Worm (Caenorhabditis elegans): ENCODE measurements around the gene D2007.1.

The D2007.1 gene

DNA sequence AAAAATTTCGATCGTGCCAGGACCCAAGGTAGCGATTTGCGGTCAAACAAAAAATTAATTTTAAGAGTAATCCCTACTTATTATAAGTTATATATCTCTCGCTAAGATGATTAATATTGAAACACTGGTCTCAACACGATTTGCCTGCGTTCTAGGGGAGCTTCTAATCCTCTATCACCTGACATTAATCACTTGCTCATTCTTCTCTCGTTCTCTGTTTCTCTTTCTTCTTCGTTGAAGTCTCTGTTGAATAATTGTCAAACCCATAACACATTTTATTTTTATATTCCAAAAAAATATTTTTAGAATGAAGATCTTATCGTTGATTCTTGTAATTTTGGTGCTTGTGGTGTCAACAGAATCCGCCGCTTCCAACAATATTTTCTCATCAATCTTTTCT, at the start of gene D2007.1:
Gene D2007.1, plus strand, starts transcription at position 301 of the 400 bp plus-strand sequence.
- TF ChIP-seq him-1 (tag; optimal IDR thresholded peaks at IDR 0.05), result no peak
- no peak for TF ChIP-seq dao-5 (tag; optimal IDR thresholded peaks at IDR 0.05)
- no peak for TF ChIP-seq W03F9.2 (tag; optimal IDR thresholded peaks at IDR 0.05)

DNA sequence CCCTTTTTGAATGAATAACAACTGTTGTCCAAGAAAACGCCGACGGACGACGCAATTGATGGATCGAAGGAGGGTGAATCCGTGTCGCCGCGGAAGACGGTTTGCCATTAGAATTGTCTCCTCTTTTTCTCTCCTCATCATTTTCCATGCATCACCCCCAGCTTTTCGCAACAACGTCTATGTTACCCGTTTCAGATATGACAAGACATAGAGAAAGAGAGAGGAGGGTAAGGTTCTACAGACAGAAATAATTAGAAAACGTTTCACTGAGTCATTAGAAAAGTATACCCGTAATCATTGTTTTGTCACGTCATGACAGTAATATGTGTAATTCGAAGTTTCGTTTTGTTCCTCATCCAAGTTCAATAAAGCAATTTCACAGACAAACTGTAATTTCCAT, 49.5 kb upstream of the D2007.1 start:
- TF ChIP-seq dao-5 (tag; optimal IDR thresholded peaks at IDR 0.05) (no peak), W03F9.2 (tag; optimal IDR thresholded peaks at IDR 0.05) (no peak), him-1 (tag; optimal IDR thresholded peaks at IDR 0.05) (no peak)

DNA sequence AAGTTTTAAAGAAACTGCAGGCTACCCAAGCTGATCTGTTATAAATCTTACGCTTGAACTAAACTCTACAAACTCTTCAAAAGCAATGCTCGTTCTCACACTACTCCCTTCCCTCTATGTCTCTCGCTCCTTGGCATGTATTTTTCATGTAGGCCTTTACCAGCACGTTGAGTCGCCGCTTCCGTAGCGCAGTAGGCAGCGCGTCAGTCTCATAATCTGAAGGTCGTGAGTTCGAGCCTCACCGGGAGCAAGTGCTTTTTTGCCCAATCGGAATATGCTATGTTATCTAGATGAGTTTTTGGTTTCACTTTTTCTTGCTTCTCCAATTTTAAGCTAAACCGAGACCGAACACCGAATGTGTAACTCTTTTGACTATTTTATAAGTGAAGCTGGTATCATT, 48.8 kb upstream of the D2007.1 start:
- TF ChIP-seq W03F9.2 (tag; optimal IDR thresholded peaks at IDR 0.05) (no peak), dao-5 (tag; optimal IDR thresholded peaks at IDR 0.05) (peak; percentile 41), him-1 (tag; optimal IDR thresholded peaks at IDR 0.05) (peak; percentile 41)

DNA sequence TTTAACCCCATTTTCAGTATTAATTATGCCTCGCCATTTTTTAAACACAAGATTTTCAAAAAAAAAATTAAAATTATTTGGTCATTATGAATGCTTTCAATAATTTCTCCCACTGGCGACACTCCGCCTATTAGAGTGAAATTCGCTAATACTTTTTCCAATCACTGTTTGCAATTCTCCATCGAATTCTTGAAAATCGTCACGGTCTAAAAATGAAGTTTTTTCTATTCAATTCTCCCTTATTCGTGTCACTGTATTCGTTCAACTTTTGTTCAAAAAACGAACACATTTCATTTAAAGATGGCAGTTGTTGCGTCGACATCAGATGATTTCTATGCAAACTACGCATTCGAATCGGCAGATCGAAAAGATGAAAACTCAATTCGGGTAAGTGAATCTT, 46.8 kb upstream of the D2007.1 start, which contains the start of gene C14B9.3:
Gene C14B9.3, plus strand, starts transcription at position 301 of the 400 bp plus-strand sequence.
- no peak for TF ChIP-seq dao-5 (tag; optimal IDR thresholded peaks at IDR 0.05)
- TF ChIP-seq W03F9.2 (tag; optimal IDR thresholded peaks at IDR 0.05), result no peak
- no peak for TF ChIP-seq him-1 (tag; optimal IDR thresholded peaks at IDR 0.05)

DNA sequence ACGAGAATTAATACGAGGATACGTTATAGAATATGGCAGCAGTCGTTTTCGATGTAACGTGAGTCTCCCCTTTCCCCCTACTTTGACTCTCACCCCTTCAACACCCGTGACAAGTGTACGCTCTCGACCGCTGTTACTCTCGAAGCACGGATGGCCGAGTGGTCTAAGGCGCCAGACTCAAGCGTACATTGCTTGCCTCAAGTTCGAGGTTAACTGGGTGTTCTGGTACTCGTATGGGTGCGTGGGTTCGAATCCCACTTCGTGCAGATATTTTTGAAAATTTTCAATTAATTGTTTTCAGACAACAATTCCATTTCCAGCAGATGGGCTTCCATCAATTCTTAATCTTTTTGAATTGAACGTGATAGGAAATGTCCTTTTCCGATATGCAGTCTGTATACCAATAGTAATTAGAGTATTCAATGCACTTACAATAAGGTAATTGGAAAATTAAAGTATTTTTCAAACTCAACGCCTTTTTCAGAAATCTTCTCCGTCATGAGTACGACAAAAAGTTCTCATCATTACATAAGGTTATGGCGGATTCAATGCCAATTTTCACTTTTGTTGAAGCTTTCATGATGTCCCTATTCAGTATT, 45.7 kb upstream of the D2007.1 start:
- TF ChIP-seq W03F9.2 (tag; optimal IDR thresholded peaks at IDR 0.05) (no peak), him-1 (tag; optimal IDR thresholded peaks at IDR 0.05) (peak; percentile 73), dao-5 (tag; optimal IDR thresholded peaks at IDR 0.05) (peak; percentile 83)

DNA sequence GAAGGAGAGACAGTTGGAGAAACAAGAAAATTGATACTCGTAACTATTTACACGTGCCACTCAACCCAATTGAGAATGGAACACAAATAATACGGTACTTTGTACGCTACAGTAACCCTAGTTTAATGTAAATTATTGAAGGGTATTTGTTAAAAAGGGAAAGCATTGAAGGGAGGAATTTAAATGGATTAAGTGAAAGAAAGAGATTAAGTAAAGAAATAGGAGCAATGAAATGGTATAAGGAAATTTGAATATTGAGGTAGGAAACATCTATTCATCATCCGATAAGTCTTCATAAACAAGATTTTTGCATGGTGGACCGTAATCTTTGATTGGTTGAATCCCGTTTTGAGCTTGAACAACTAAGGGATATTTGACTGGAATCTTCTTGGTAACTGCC, 43.9 kb upstream of the D2007.1 start:
- TF ChIP-seq dao-5 (tag; optimal IDR thresholded peaks at IDR 0.05) (no peak), him-1 (tag; optimal IDR thresholded peaks at IDR 0.05) (no peak), W03F9.2 (tag; optimal IDR thresholded peaks at IDR 0.05) (no peak)

DNA sequence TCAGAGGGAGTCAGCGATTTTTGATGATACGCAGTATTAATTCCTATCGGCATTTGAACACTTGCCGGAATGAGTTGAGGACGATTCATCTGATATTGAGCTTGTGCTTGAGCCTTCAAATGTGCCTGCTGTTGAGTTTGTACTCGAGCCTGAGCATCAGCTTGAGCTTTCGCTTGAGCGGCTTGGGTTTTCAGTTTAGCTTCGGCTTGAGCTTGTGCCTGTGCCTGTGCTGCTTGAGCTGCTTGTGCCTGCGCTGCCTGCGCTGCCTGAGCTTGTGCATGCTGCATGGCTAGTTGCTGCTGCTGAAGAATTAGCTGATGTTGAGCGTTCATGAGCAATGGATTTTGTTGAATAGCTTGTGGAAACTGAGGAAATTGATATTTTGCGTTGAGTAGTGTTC, 39.4 kb upstream of the D2007.1 start:
- TF ChIP-seq W03F9.2 (tag; optimal IDR thresholded peaks at IDR 0.05) (no peak), him-1 (tag; optimal IDR thresholded peaks at IDR 0.05) (no peak), dao-5 (tag; optimal IDR thresholded peaks at IDR 0.05) (no peak)

DNA sequence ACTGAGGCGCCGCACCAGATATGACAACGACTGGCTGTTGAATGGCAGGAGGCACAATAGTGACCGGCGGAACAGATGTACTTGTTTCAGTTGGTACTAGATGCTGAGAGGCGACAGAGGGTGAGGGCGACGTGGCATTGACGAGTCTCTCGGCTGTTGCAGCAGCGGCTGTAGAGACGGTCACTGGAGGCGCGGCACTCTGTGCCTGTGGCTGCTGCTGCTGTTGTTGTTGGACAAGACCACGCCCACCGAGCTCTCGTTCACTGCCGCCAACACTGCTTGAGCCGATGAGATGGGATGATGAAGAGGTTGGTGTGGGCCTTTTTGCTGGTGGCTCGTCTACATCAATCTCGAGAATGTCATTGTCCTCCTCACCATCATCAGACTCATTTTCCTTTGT, 38.1 kb upstream of the D2007.1 start:
- TF ChIP-seq W03F9.2 (tag; optimal IDR thresholded peaks at IDR 0.05) (no peak), dao-5 (tag; optimal IDR thresholded peaks at IDR 0.05) (no peak), him-1 (tag; optimal IDR thresholded peaks at IDR 0.05) (no peak)

DNA sequence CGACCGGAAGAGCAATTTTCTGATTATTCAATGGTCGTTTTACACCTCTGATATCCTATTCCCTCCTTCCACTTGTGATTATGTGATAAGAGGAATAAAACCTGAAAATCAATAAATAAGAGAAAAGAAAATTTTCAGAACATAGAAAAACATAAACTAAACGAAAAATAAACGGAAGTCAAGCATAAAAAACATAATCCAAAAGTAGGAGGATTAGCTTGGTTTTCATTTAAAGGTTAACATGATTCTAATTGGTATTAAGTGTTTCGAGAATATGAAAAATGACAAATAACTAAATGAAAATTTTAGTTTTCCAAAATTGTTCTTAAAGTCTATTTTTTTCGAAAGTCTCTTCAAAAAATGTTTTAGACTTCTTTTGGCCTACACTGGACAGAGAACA, 34.1 kb upstream of the D2007.1 start, which contains the start of gene gei-8:
Gene gei-8, minus strand, starts transcription at position 101 of the 400 bp plus-strand sequence.
- TF ChIP-seq dao-5 (tag; optimal IDR thresholded peaks at IDR 0.05) (no peak), W03F9.2 (tag; optimal IDR thresholded peaks at IDR 0.05) (no peak), him-1 (tag; optimal IDR thresholded peaks at IDR 0.05) (no peak)

DNA sequence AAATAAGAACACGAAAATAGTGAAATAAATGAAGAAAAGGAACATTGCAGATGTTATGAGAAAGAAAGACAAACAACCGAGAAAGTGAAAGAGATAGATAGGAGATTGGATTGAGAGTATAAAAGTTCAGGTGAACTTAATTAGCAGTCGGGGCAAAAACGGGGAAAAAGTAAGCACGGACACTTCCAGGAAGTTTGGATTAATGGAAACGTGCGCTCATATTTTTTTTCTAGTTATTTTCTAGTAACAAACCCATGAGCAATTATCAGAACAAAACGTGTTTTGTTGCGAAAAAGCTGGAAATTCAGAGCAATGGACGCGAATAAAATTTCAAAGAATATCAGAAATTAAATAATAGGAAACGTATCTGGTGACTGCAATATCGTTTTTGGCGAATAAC, 33.3 kb upstream of the D2007.1 start:
- no peak for TF ChIP-seq dao-5 (tag; optimal IDR thresholded peaks at IDR 0.05)
- no peak for TF ChIP-seq W03F9.2 (tag; optimal IDR thresholded peaks at IDR 0.05)
- TF ChIP-seq him-1 (tag; optimal IDR thresholded peaks at IDR 0.05), result no peak

DNA sequence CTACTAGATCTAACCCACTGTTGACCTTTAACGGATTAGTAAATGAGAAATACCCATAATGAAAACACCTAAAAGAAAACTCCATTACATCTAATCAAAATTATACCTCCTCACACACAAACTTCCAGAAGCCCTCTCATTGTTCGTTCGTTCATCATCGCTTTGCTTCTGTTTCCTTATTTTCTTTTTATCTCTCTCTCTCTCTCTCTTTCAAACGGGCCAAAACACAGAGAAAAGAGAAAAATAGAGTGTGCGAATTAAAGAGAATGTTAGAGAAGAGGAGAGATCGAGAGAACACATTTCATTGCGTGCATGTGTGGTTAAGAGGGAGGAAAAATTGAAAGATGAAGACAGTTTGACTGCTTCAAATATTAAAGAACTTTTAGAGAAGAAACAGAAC, 30.9 kb upstream of the D2007.1 start:
- TF ChIP-seq dao-5 (tag; optimal IDR thresholded peaks at IDR 0.05) (no peak), him-1 (tag; optimal IDR thresholded peaks at IDR 0.05) (no peak), W03F9.2 (tag; optimal IDR thresholded peaks at IDR 0.05) (peak; percentile 14)

DNA sequence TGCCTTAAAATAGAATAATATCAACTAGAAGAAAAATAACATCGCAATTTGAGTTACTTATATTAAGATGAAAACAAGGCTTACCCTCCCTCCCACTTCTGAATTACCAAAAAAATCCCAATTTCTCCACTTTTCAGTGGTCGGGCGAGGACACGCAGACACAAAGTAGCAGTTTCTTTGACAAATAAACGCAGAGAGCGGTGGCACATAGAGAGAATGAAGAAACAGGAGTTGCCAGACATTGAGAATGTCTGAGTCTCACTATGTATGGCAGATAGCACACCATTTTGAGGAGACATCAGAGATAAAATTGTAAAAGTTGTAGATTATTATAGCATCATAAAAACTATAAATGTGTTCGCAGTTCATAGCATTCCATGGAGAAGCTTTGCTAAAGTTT, 30.0 kb upstream of the D2007.1 start:
- TF ChIP-seq him-1 (tag; optimal IDR thresholded peaks at IDR 0.05), result no peak
- TF ChIP-seq dao-5 (tag; optimal IDR thresholded peaks at IDR 0.05), result no peak
- peak; percentile 40 for TF ChIP-seq W03F9.2 (tag; optimal IDR thresholded peaks at IDR 0.05)

DNA sequence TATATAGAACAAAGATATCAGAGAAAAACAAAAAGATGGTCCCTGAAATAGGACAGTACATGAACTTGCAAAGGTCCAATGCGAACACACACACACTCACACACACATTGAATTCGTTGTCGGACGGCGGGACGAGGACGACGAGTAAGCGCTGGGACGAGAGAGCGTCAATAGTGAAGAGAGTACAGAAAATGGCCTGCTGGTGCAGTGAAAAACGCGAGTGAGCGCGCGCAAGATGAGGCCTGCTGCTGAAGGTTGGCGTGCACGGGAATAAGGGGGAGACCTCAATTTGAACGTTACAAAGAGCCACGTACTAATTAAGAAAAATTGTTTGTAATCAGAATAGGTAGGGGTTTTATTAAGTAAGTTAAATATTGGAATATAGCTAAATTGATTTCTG, 28.3 kb upstream of the D2007.1 start:
- TF ChIP-seq dao-5 (tag; optimal IDR thresholded peaks at IDR 0.05) (no peak), him-1 (tag; optimal IDR thresholded peaks at IDR 0.05) (no peak), W03F9.2 (tag; optimal IDR thresholded peaks at IDR 0.05) (no peak)

DNA sequence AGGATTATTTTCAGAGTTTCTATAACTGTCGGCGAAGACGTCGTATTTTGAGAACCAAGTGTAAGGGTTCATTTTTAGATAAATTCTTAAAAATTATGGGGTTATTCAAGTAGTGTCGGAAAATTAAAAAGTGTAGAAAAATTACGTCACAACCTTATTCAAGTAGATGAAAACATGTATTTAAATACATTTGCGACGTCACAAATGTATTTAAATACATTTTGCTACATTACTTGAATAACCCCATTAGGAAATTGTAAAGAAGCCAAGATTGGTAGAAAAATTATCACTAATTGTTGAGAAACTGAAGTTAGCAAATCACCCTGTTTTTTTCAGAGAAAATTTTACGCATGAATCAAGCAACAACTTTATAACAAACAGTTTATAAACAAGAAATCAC, 26.1 kb upstream of the D2007.1 start:
- TF ChIP-seq dao-5 (tag; optimal IDR thresholded peaks at IDR 0.05) (no peak), him-1 (tag; optimal IDR thresholded peaks at IDR 0.05) (no peak), W03F9.2 (tag; optimal IDR thresholded peaks at IDR 0.05) (no peak)

Measured in whole organism, L4/young adult.